Worm (Caenorhabditis elegans) whole organism, late embryonic: ENCODE results near the gene R07B1.6.

Source experiments
- ahr-1 ChIP-seq: sonication (generic microtip); optimal IDR thresholded peaks from 2 replicates; lab custom pipeline; 2016; ENCODE audit warnings: missing genetic modification characterization, missing compliant biosample characterization
- ceh-19 ChIP-seq: fragments of 200-800 bp; sonication (Bioruptor generic); optimal IDR thresholded peaks from 2 replicates; lab custom pipeline; 2018; ENCODE audit warnings: mild to moderate bottlenecking, missing genetic modification characterization, missing compliant biosample characterization
- fkh-6 ChIP-seq: sonication (generic microtip); optimal IDR thresholded peaks from 2 replicates; lab custom pipeline; 2016; ENCODE audit warnings: missing genetic modification characterization, missing compliant biosample characterization
- gmeb-2 ChIP-seq: sonication (generic microtip); optimal IDR thresholded peaks from 2 replicates; lab custom pipeline; 2016; ENCODE audit warnings: missing genetic modification characterization, inconsistent platforms, missing compliant biosample characterization
- pag-3 ChIP-seq: sonication (generic microtip); optimal IDR thresholded peaks from 2 replicates; lab custom pipeline; 2016; ENCODE audit warnings: missing compliant biosample characterization, missing genetic modification characterization, borderline replicate concordance
- pha-4 ChIP-seq: fragments of 150-350 bp; optimal IDR thresholded peaks from 2 replicates; lab custom pipeline; 2018; ENCODE audit warnings: missing biosample characterization, missing genetic modification reagents, missing genetic modification characterization
- unc-42 ChIP-seq: sonication (generic microtip); optimal IDR thresholded peaks from 2 replicates; lab custom pipeline; 2016; ENCODE audit warnings: missing genotype, missing genetic modification characterization, missing compliant biosample characterization
- unc-86 ChIP-seq: sonication (generic microtip); optimal IDR thresholded peaks from 2 replicates; lab custom pipeline; 2016; ENCODE audit warnings: missing genetic modification characterization, missing compliant biosample characterization
- zip-5 ChIP-seq: sonication (generic microtip); optimal IDR thresholded peaks from 2 replicates; lab custom pipeline; 2016; ENCODE audit warnings: missing genetic modification characterization, missing compliant biosample characterization
- ztf-16 ChIP-seq: sonication (generic microtip); optimal IDR thresholded peaks from 2 replicates; lab custom pipeline; 2017; ENCODE audit warnings: missing genetic modification characterization, missing compliant biosample characterization

DNA sequence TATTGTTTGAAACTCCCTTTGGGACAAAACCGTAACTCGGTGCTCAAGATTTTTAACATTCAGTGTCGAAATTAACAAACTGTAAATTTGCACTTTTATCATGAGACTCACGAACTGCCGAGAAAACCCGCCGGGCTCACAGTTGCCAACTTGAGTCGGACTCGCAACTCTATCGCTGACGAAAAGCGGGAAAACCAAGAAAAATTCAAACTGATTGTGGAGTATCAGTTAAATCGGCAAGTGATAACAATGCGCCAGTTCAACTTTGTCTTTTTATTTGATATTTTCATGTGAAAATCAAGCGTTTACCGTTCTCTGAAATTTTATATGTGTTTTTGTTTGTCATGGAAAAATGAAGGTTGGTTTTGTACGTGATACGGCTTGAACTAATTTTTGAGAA lies 16.1 kb downstream of the R07B1.6 start:
- TF ChIP-seq ztf-16 (tag; lab: Kevin White, UChicago) (no peak), fkh-6 (no peak), ahr-1 (tag; lab: Kevin White, UChicago) (no peak), unc-42 (no peak), unc-86 (no peak), ceh-19 (GFP tag; lab: Kevin White, UChicago) (no peak), zip-5 (tag; lab: Kevin White, UChicago) (no peak), pag-3 (tag; lab: Kevin White, UChicago) (no peak), gmeb-2 (no peak), pha-4 (tag; lab: Kevin White, UChicago) (no peak)
